Worm (Caenorhabditis elegans): ENCODE measurements around the gene F41E7.6.

DNA sequence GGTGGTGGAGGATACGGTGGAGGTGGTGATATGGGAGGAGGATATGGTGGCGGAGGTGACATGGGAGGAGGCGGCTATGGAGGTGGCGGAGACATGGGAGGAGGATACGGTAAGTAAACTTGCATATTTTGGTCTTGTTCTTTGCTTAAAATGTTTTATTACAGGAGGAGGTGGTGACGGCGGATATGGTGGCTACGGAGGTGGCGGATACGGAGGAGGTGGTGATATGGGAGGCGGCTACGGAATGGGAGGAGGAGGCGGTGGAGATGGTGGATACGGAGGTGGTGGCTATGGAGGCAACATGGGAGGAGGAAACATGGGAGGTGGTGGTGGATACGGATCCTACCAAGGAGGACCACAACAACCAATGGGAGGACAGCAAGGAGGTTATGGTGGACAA, 26.3 kb upstream of the F41E7.6 start:
- TF ChIP-seq T22C8.4 (GFP tag; IDR thresholded peaks at IDR 0.05) (no peak), klf-2 (GFP tag; conservative IDR thresholded peaks at IDR 0.05) (no peak), flt-1 (GFP tag; IDR thresholded peaks at IDR 0.05) (no peak), ztf-23 (GFP tag; IDR thresholded peaks at IDR 0.05) (0 out of 2 replicates have a peak, but pooled peaks have one; percentile 45), ref-1 (GFP tag; conservative IDR thresholded peaks at IDR 0.05) (no peak)

Measured in whole organism, midembryonic.